Fruit fly (Drosophila melanogaster): Measurements from ENCODE around the gene ine.

Gene ine

dm6 chr2L:4418819-4419218 lies 58.0 kb downstream of the ine start:
- TF ChIP-seq Crg-1 (GFP tag; optimal IDR thresholded peaks at IDR 0.05), result no peak
- TF ChIP-seq tj (GFP tag; optimal IDR thresholded peaks at IDR 0.05), result no peak
- TF ChIP-seq cic (GFP tag; optimal IDR thresholded peaks at IDR 0.05), result no peak
- no peak for TF ChIP-seq CG7101 (tag; optimal IDR thresholded peaks at IDR 0.05)
- no peak for TF ChIP-seq toe (GFP tag; optimal IDR thresholded peaks at IDR 0.05)
- TF ChIP-seq CG11617 (GFP tag; optimal IDR thresholded peaks at IDR 0.05), result no peak
- TF ChIP-seq bab1 (GFP tag; optimal IDR thresholded peaks at IDR 0.05), result no peak
- no peak for TF ChIP-seq Hr96 (GFP tag; optimal IDR thresholded peaks at IDR 0.05)
- TF ChIP-seq Clk (GFP tag; optimal IDR thresholded peaks at IDR 0.05), result no peak
